Fruit fly (Drosophila melanogaster) whole organism, larva: ENCODE data around the gene Scgdelta.

ENCODE experiments used
- noc ChIP-seq: fragments of 200-800 bp; sonication (Bioruptor generic); optimal IDR thresholded peaks from 3 replicates; lab custom pipeline; 2019; ENCODE audit warnings: missing biosample characterization, mild to moderate bottlenecking, missing genetic modification characterization, moderate library complexity

Gene Scgdelta

dm6 chrX:1753938-1754566 lies at the start of gene Scgdelta:
Gene Scgdelta (minus strand): TSS chrX:1754065.
- no peak for TF ChIP-seq noc (tag; lab: Kevin White, UChicago)

dm6 chrX:1793793-1794358 lies 40.0 kb upstream of the Scgdelta start:
- TF ChIP-seq noc (tag; lab: Kevin White, UChicago) = no peak

- no peak for TF ChIP-seq noc (tag; lab: Kevin White, UChicago)
These were observed 35.4 kb upstream of the Scgdelta start, which contains the start of gene CG32806 for dm6 chrX:1789266-1789665. Gene CG32806 (plus strand): TSS chrX:1789566.

dm6 chrX:1774347-1774829 lies 20.5 kb upstream of the Scgdelta start:
- no peak for TF ChIP-seq noc (tag; lab: Kevin White, UChicago)

- no peak for TF ChIP-seq noc (tag; lab: Kevin White, UChicago)
These were observed 19.9 kb upstream of the Scgdelta start, which contains the start of the genes prage and Adar for dm6 chrX:1773532-1774346. Gene prage (plus strand): TSS chrX:1773719. Gene Adar (plus strand): TSS chrX:1773725.

- no peak for TF ChIP-seq noc (tag; lab: Kevin White, UChicago)
These were observed 18.8 kb upstream of the Scgdelta start for dm6 chrX:1772626-1773025.

- TF ChIP-seq noc (tag; lab: Kevin White, UChicago) = no peak
These were observed 18.8 kb downstream of the Scgdelta start for dm6 chrX:1735083-1735482.

dm6 chrX:1714874-1715273 lies 39.0 kb downstream of the Scgdelta start:
- TF ChIP-seq noc (tag; lab: Kevin White, UChicago) = no peak

- no peak for TF ChIP-seq noc (tag; lab: Kevin White, UChicago)
These were observed 43.8 kb downstream of the Scgdelta start, which contains the start of gene CG3795 for dm6 chrX:1710082-1710481. Gene CG3795 (minus strand): TSS chrX:1710182.

dm6 chrX:1705929-1706328 lies 47.9 kb downstream of the Scgdelta start:
- TF ChIP-seq noc (tag; lab: Kevin White, UChicago) = no peak

dm6 chrX:1695529-1696410 lies 58.1 kb downstream of the Scgdelta start, which contains the start of gene a6:
Gene a6 (minus strand): TSS chrX:1695889.
- no peak for TF ChIP-seq noc (tag; lab: Kevin White, UChicago)

dm6 chrX:1692553-1692952 lies 61.3 kb downstream of the Scgdelta start, which contains the start of gene CG32809:
Gene CG32809 (minus strand): TSS chrX:1692768.
- no peak for TF ChIP-seq noc (tag; lab: Kevin White, UChicago)

- no peak for TF ChIP-seq noc (tag; lab: Kevin White, UChicago)
These were observed 62.4 kb downstream of the Scgdelta start for dm6 chrX:1691475-1691874.

- TF ChIP-seq noc (tag; lab: Kevin White, UChicago) = no peak
These were observed 67.6 kb downstream of the Scgdelta start, which contains the start of gene b6 for dm6 chrX:1686305-1686704. Gene b6 (plus strand): TSS chrX:1686624.
